Comparison of ENCODE assay signal across 2 fruit fly cellular contexts in genomic region chr3L:12564284-12564683, dm6.
TF ChIP-seq lines count a peak whose summit lies in the region.

No protein-coding gene starts in this region.

- TF ChIP-seq CTCF in whole organism, embryonic (GFP tag; optimal IDR thresholded peaks at IDR 0.05; lab: Kevin White, UChicago): no peak

TF ChIP-seq in whole organism, embryonic, 481 proteins besides CTCF, POLR2A, EP300 and RAD21 (continues in another document):
- TF ChIP-seq CG5953 (GFP tag; IDR thresholded peaks at IDR 0.05; lab: Robert Waterston, UW) (no peak), CG17802 (tag; optimal IDR thresholded peaks at IDR 0.05; lab: Kevin White, UChicago) (no peak), CG30403 (GFP tag; optimal IDR thresholded peaks at IDR 0.05; lab: Kevin White, UChicago) (no peak), slou (GFP tag; optimal IDR thresholded peaks at IDR 0.05; lab: Kevin White, UChicago) (no peak), h (optimal IDR thresholded peaks at IDR 0.05; lab: Kevin White, UChicago) (no peak), CG14667 (GFP tag; IDR thresholded peaks at IDR 0.05; lab: Robert Waterston, UW) (no peak), lilli (GFP tag; optimal IDR thresholded peaks at IDR 0.05; lab: Kevin White, UChicago) (no peak), HLH3B (GFP tag; IDR thresholded peaks at IDR 0.05; lab: Robert Waterston, UW) (no peak), tna (GFP tag; IDR thresholded peaks at IDR 0.05; lab: Robert Waterston, UW; ENCODE audit: partially characterized antibody) (no peak), chif (GFP tag; optimal IDR thresholded peaks at IDR 0.05; lab: Kevin White, UChicago) (no peak), Ssrp (tag; optimal IDR thresholded peaks at IDR 0.05; lab: Kevin White, UChicago) (no peak), CG18476 (GFP tag; optimal IDR thresholded peaks at IDR 0.05; lab: Kevin White, UChicago) (no peak), CG1602 (GFP tag; optimal IDR thresholded peaks at IDR 0.05; lab: Kevin White, UChicago) (no peak), CG18011 (GFP tag; optimal IDR thresholded peaks at IDR 0.05; lab: Kevin White, UChicago) (no peak), Chrac-16 (GFP tag; optimal IDR thresholded peaks at IDR 0.05; lab: Kevin White, UChicago) (no peak), CG7372 (GFP tag; IDR thresholded peaks at IDR 0.05; lab: Robert Waterston, UW) (no peak), Xbp1 (GFP tag; optimal IDR thresholded peaks at IDR 0.05; lab: Kevin White, UChicago) (no peak), Drgx (GFP tag; IDR thresholded peaks at IDR 0.05; lab: Robert Waterston, UW) (no peak), Sox100B (GFP tag; optimal IDR thresholded peaks at IDR 0.05; lab: Kevin White, UChicago) (no peak), CG10979 (tag; optimal IDR thresholded peaks at IDR 0.05; lab: Kevin White, UChicago) (no peak), CG14965 (GFP tag; optimal IDR thresholded peaks at IDR 0.05; lab: Kevin White, UChicago; ENCODE audit: borderline replicate concordance) (no peak), H2.0 (GFP tag; IDR thresholded peaks at IDR 0.05; lab: Robert Waterston, UW) (no peak), chinmo (GFP tag; IDR thresholded peaks at IDR 0.05; lab: Robert Waterston, UW; ENCODE audit: partially characterized antibody) (0 out of 4 replicates have a peak, but pooled peaks have one; percentile 38), Adf1 (GFP tag; IDR thresholded peaks at IDR 0.05; lab: Robert Waterston, UW) (no peak), CG8765 (GFP tag; IDR thresholded peaks at IDR 0.05; lab: Robert Waterston, UW) (no peak), zfh1 (GFP tag; IDR thresholded peaks at IDR 0.05; lab: Robert Waterston, UW) (no peak), crol (GFP tag; IDR thresholded peaks at IDR 0.05; lab: Robert Waterston, UW) (peak; percentile 8; the same call in 1 of the 2 replicates), Pdp1 (GFP tag; optimal IDR thresholded peaks at IDR 0.05; lab: Kevin White, UChicago) (no peak), Scr (GFP tag; IDR thresholded peaks at IDR 0.05; lab: Robert Waterston, UW; ENCODE audit: partially characterized antibody) (no peak), Dad (GFP tag; optimal IDR thresholded peaks at IDR 0.05; lab: Kevin White, UChicago) (no peak), zen (tag; optimal IDR thresholded peaks at IDR 0.05; lab: Kevin White, UChicago) (no peak), CG33557 (GFP tag; optimal IDR thresholded peaks at IDR 0.05; lab: Kevin White, UChicago) (no peak), ro (GFP tag; IDR thresholded peaks at IDR 0.05; lab: Robert Waterston, UW) (no peak), CG2678 (tag; optimal IDR thresholded peaks at IDR 0.05; lab: Kevin White, UChicago) (no peak), CG8478 (optimal IDR thresholded peaks at IDR 0.05; lab: Kevin White, UChicago) (no peak), crp (GFP tag; optimal IDR thresholded peaks at IDR 0.05; lab: Kevin White, UChicago) (no peak), peb (GFP tag; IDR thresholded peaks at IDR 0.05; lab: Robert Waterston, UW) (no peak), CG8281 (tag; optimal IDR thresholded peaks at IDR 0.05; lab: Kevin White, UChicago) (no peak), fd64A (GFP tag; optimal IDR thresholded peaks at IDR 0.05; lab: Kevin White, UChicago) (no peak), CG4360 (GFP tag; IDR thresholded peaks at IDR 0.05; lab: Robert Waterston, UW) (peak; percentile 32; the same call in 1 of the 2 replicates), gsb-n (tag; optimal IDR thresholded peaks at IDR 0.05; lab: Kevin White, UChicago) (no peak), caup (GFP tag; optimal IDR thresholded peaks at IDR 0.05; lab: Kevin White, UChicago; ENCODE audit: severe bottlenecking) (peak; percentile 47), lov (optimal IDR thresholded peaks at IDR 0.05; lab: Kevin White, UChicago) (no peak), lov (GFP tag; IDR thresholded peaks at IDR 0.05; lab: Robert Waterston, UW) (no peak), CG3838 (GFP tag; optimal IDR thresholded peaks at IDR 0.05; lab: Kevin White, UChicago) (no peak), danr (GFP tag; IDR thresholded peaks at IDR 0.05; lab: Robert Waterston, UW) (no peak), CG9817 (tag; optimal IDR thresholded peaks at IDR 0.05; lab: Kevin White, UChicago) (no peak)

TF ChIP-seq in whole organism, wandering third instar larva, 38 proteins besides CTCF, POLR2A, EP300 and RAD21:
- TF ChIP-seq Hr83 (GFP tag; optimal IDR thresholded peaks at IDR 0.05; lab: Kevin White, UChicago; ENCODE audit: poor library complexity, severe bottlenecking) (no peak), Dfd (GFP tag; optimal IDR thresholded peaks at IDR 0.05; lab: Kevin White, UChicago) (peak; percentile 99)

Comparison
In these comparisons a context has a peak if more than half of its experiments do, and no peak if none do; other contexts are left out.
1. Of the 10 proteins assayed by ChIP-seq in both whole organism, embryonic and whole organism, wandering third instar larva: peak only in whole organism, embryonic: none; only in whole organism, wandering third instar larva: Dfd; in both: none; in neither: 9.